Worm (Caenorhabditis elegans) whole organism, L4 larva: ENCODE data around the gene brf-1.

Experiments
- D1046.2 ChIP-seq: fragments of 200-800 bp; sonication (Bioruptor generic); IDR thresholded peaks from 2 replicates; pipeline ENCODE4 v1.3.6; 2022; ENCODE audit warnings: missing genetic modification characterization, missing compliant biosample characterization
- F26F4.8 ChIP-seq: fragments of 200-800 bp; sonication (Bioruptor generic); conservative IDR thresholded peaks from 2 replicates; pipeline ENCODE4 v1.3.6; 2022; ENCODE audit warnings: missing genetic modification characterization, missing compliant biosample characterization
- F37D6.2 ChIP-seq: sonication (generic microtip); optimal IDR thresholded peaks from 2 replicates; lab custom pipeline; 2016; ENCODE audit warnings: mild to moderate bottlenecking, missing genetic modification characterization, missing compliant biosample characterization
- T20F7.1 ChIP-seq: fragments of 200-800 bp; sonication (Bioruptor generic); optimal IDR thresholded peaks from 2 replicates; lab custom pipeline; 2018; ENCODE audit warnings: mild to moderate bottlenecking, missing genetic modification characterization, missing compliant biosample characterization
- Y75B8A.6 ChIP-seq: fragments of 200-800 bp; sonication (Bioruptor generic); IDR thresholded peaks from 2 replicates; pipeline ENCODE4 v1.3.6; 2022; ENCODE audit warnings: missing genetic modification reagents, missing genetic modification characterization, missing compliant biosample characterization
- aha-1 ChIP-seq: fragments of 150-350 bp; peaks from one replicate; lab custom pipeline; 2014; ENCODE audit warnings: missing biosample characterization, missing genetic modification characterization
- ama-1 ChIP-seq: fragments of 150-350 bp; optimal IDR thresholded peaks from 2 replicates; lab custom pipeline; 2014; ENCODE audit warnings: inconsistent platforms, mixed read lengths
- ceh-28 ChIP-seq: fragments of 150-350 bp; optimal IDR thresholded peaks from 2 replicates; lab custom pipeline; 2014; ENCODE audit warnings: missing biosample characterization, missing genetic modification reagents, missing genetic modification characterization
- ceh-32 ChIP-seq: sonication (generic microtip); optimal IDR thresholded peaks from 2 replicates; lab custom pipeline; 2016; ENCODE audit warnings: mild to moderate bottlenecking, missing genetic modification characterization, missing compliant biosample characterization; ENCODE audit not compliant: poor library complexity
- ceh-82 ChIP-seq: sonication (generic microtip); optimal IDR thresholded peaks from 2 replicates; lab custom pipeline; 2017; ENCODE audit warnings: missing biosample characterization, missing genetic modification characterization
- ces-1 ChIP-seq: fragments of 150-350 bp; sonication (generic microtip); optimal IDR thresholded peaks from 4 replicates; lab custom pipeline; 2014; ENCODE audit warnings: missing biosample characterization, missing genetic modification reagents, missing genetic modification characterization
- daf-12 ChIP-seq: fragments of 150-350 bp; optimal IDR thresholded peaks from 2 replicates; lab custom pipeline; 2014; ENCODE audit warnings: missing biosample characterization, missing genetic modification reagents, missing genetic modification characterization
- daf-19 ChIP-seq: fragments of 200-800 bp; sonication (Bioruptor generic); conservative IDR thresholded peaks from 2 replicates; pipeline ENCODE4 v1.3.6; 2022; ENCODE audit warnings: missing genetic modification characterization, missing compliant biosample characterization
- dmd-6 ChIP-seq: fragments of 200-800 bp; sonication (Bioruptor generic); IDR thresholded peaks from 2 replicates; pipeline ENCODE4 v1.3.6; 2022; ENCODE audit warnings: missing genetic modification reagents, missing genetic modification characterization, missing compliant biosample characterization
- dmd-9 ChIP-seq: fragments of 200-800 bp; sonication (Bioruptor generic); IDR thresholded peaks from 2 replicates; pipeline ENCODE4 v1.3.6; 2022; ENCODE audit warnings: missing genetic modification reagents, missing genetic modification characterization, missing compliant biosample characterization
- duxl-1 ChIP-seq: sonication (generic microtip); optimal IDR thresholded peaks from 2 replicates; lab custom pipeline; 2016; ENCODE audit warnings: mild to moderate bottlenecking, missing genetic modification characterization, moderate library complexity, missing compliant biosample characterization; ENCODE audit not compliant: poor library complexity
- egl-43 ChIP-seq: fragments of 200-800 bp; sonication (Bioruptor generic); IDR thresholded peaks from 2 replicates; pipeline ENCODE4 v1.3.6; 2022; ENCODE audit warnings: missing genetic modification reagents, missing genetic modification characterization, missing compliant biosample characterization
- fkh-10 ChIP-seq: fragments of 150-350 bp; optimal IDR thresholded peaks from 2 replicates; lab custom pipeline; 2014; ENCODE audit warnings: missing biosample characterization, missing genetic modification reagents, missing genetic modification characterization
- fos-1 ChIP-seq: fragments of 150-350 bp; optimal IDR thresholded peaks from 2 replicates; lab custom pipeline; 2014; ENCODE audit warnings: missing biosample characterization, missing genetic modification characterization
- gei-8 ChIP-seq: fragments of 200-800 bp; sonication (Bioruptor generic); optimal IDR thresholded peaks from 2 replicates; lab custom pipeline; 2018; ENCODE audit warnings: mild to moderate bottlenecking, missing genetic modification characterization, missing compliant biosample characterization
- hmg-1.1 ChIP-seq: fragments of 200-800 bp; sonication (Bioruptor generic); IDR thresholded peaks from 2 replicates; pipeline ENCODE4 v1.3.6; 2022; ENCODE audit warnings: missing genetic modification reagents, missing genetic modification characterization, missing compliant biosample characterization
- lim-7 ChIP-seq: fragments of 200-800 bp; sonication (Bioruptor generic); IDR thresholded peaks from 2 replicates; pipeline ENCODE4 v1.3.6; 2022; ENCODE audit warnings: missing genetic modification characterization, missing compliant biosample characterization
- lin-1 ChIP-seq: fragments of 200-800 bp; sonication (Bioruptor generic); IDR thresholded peaks from 2 replicates; pipeline ENCODE4 v1.3.6; 2022; ENCODE audit warnings: missing genetic modification reagents, missing genetic modification characterization, missing compliant biosample characterization
- lin-13 ChIP-seq: fragments of 150-350 bp; optimal IDR thresholded peaks from 2 replicates; lab custom pipeline; 2014; ENCODE audit warnings: missing biosample characterization, missing genetic modification reagents, missing genetic modification characterization
- lin-15B ChIP-seq: fragments of 150-350 bp; sonication (generic microtip); optimal IDR thresholded peaks from 3 replicates; lab custom pipeline; 2014; ENCODE audit warnings: missing biosample characterization, missing genetic modification characterization
- lin-39 ChIP-seq: fragments of 150-350 bp; optimal IDR thresholded peaks from 2 replicates; lab custom pipeline; 2014; ENCODE audit warnings: missing biosample characterization, missing genetic modification reagents, missing genetic modification characterization
- lir-3 ChIP-seq: sonication (generic microtip); optimal IDR thresholded peaks from 2 replicates; lab custom pipeline; 2016; ENCODE audit warnings: mild to moderate bottlenecking, missing genetic modification characterization, missing compliant biosample characterization
- madf-5 ChIP-seq, 2 experiments: fragments of 200-800 bp; sonication (Bioruptor generic); IDR thresholded peaks; 2 replicates each; pipeline ENCODE4 v1.3.6; 2022; ENCODE audit warnings: missing compliant biosample characterization in 2 of 2, missing genetic modification characterization in 2 of 2
- mdt-29 ChIP-seq: fragments of 200-800 bp; sonication (Bioruptor generic); IDR thresholded peaks from 2 replicates; pipeline ENCODE4 v1.3.6; 2022; ENCODE audit warnings: missing genetic modification reagents, missing genetic modification characterization, missing compliant biosample characterization
- mes-2 ChIP-seq: sonication (generic microtip); optimal IDR thresholded peaks from 2 replicates; lab custom pipeline; 2016; ENCODE audit warnings: missing genotype, mild to moderate bottlenecking, missing genetic modification characterization, missing compliant biosample characterization; ENCODE audit not compliant: poor library complexity, severe bottlenecking
- mxl-2 ChIP-seq: fragments of 200-800 bp; sonication (Bioruptor generic); conservative IDR thresholded peaks from 2 replicates; pipeline ENCODE4 v1.3.6; 2022; ENCODE audit warnings: missing genetic modification reagents, missing genetic modification characterization, missing compliant biosample characterization
- mxl-3 ChIP-seq: fragments of 200-800 bp; sonication (Bioruptor generic); optimal IDR thresholded peaks from 2 replicates; lab custom pipeline; 2018; ENCODE audit warnings: mild to moderate bottlenecking, missing genetic modification characterization, missing compliant biosample characterization
- nhr-10 ChIP-seq: fragments of 150-350 bp; optimal IDR thresholded peaks from 2 replicates; lab custom pipeline; 2014; ENCODE audit warnings: missing biosample characterization, missing genetic modification characterization
- nhr-102 ChIP-seq: sonication (generic microtip); optimal IDR thresholded peaks from 2 replicates; lab custom pipeline; 2016; ENCODE audit warnings: mild to moderate bottlenecking, missing genetic modification characterization, moderate library complexity, missing compliant biosample characterization
- nhr-25 ChIP-seq: sonication (generic microtip); optimal IDR thresholded peaks from 2 replicates; lab custom pipeline; 2017; ENCODE audit warnings: missing genetic modification characterization, mild to moderate bottlenecking, missing compliant biosample characterization, antibody characterized with exemption, moderate library complexity, borderline replicate concordance; ENCODE audit not compliant: insufficient read depth
- nhr-42 ChIP-seq: fragments of 200-800 bp; sonication (Bioruptor generic); IDR thresholded peaks from 2 replicates; pipeline ENCODE4 v1.3.6; 2022; ENCODE audit warnings: missing genetic modification characterization, missing compliant biosample characterization
- nhr-6 ChIP-seq: fragments of 150-350 bp; optimal IDR thresholded peaks from 2 replicates; lab custom pipeline; 2014; ENCODE audit warnings: missing biosample characterization, missing genetic modification characterization
- nhr-76 ChIP-seq: fragments of 150-350 bp; optimal IDR thresholded peaks from 2 replicates; lab custom pipeline; 2014; ENCODE audit warnings: missing biosample characterization, missing genetic modification characterization
- nhr-77 ChIP-seq: fragments of 150-350 bp; optimal IDR thresholded peaks from 2 replicates; lab custom pipeline; 2014; ENCODE audit warnings: missing biosample characterization, missing genetic modification characterization
- php-3 ChIP-seq: fragments of 200-800 bp; sonication (Bioruptor generic); IDR thresholded peaks from 2 replicates; pipeline ENCODE4 v1.3.6; 2022; ENCODE audit warnings: missing genetic modification reagents, missing genetic modification characterization, missing compliant biosample characterization
- pqm-1 ChIP-seq: sonication (generic microtip); optimal IDR thresholded peaks from 2 replicates; lab custom pipeline; 2017; ENCODE audit warnings: missing biosample characterization, missing genetic modification characterization
- skn-1 ChIP-seq: fragments of 150-350 bp; optimal IDR thresholded peaks from 2 replicates; lab custom pipeline; 2014; ENCODE audit warnings: missing biosample characterization, missing genetic modification characterization
- spr-1 ChIP-seq: sonication (generic microtip); optimal IDR thresholded peaks from 2 replicates; lab custom pipeline; 2016; ENCODE audit warnings: mild to moderate bottlenecking, missing genetic modification characterization, missing compliant biosample characterization
- spr-3 ChIP-seq: fragments of 200-800 bp; sonication (Bioruptor generic); optimal IDR thresholded peaks from 2 replicates; lab custom pipeline; 2018; ENCODE audit warnings: mild to moderate bottlenecking, missing genetic modification characterization, missing compliant biosample characterization
- vab-7 ChIP-seq: fragments of 200-800 bp; sonication (Bioruptor generic); IDR thresholded peaks from 2 replicates; pipeline ENCODE4 v1.3.6; 2022; ENCODE audit warnings: missing genetic modification reagents, missing genetic modification characterization, missing compliant biosample characterization
- zfp-2 ChIP-seq: sonication (generic microtip); optimal IDR thresholded peaks from 2 replicates; lab custom pipeline; 2016; ENCODE audit warnings: mild to moderate bottlenecking, missing genetic modification characterization, missing compliant biosample characterization
- zfp-3 ChIP-seq: fragments of 200-800 bp; sonication (Bioruptor generic); conservative IDR thresholded peaks from 2 replicates; pipeline ENCODE4 v1.3.6; 2022; ENCODE audit warnings: missing genetic modification reagents, missing genetic modification characterization, missing compliant biosample characterization
- zip-2 ChIP-seq: fragments of 150-350 bp; optimal IDR thresholded peaks from 2 replicates; lab custom pipeline; 2014; ENCODE audit warnings: missing biosample characterization, missing genetic modification characterization

Gene brf-1

ce11 chrII:7326997-7327396 is 21.3 kb downstream of the brf-1 start (continued):
- TF ChIP-seq fkh-10 (GFP tag; lab: Kevin White, UChicago): peak; percentile 73
- no peak for TF ChIP-seq fos-1 (tag; lab: Kevin White, UChicago)
- TF ChIP-seq dmd-6 (GFP tag; lab: Robert Waterston, UW): no peak

ce11 chrII:7331224-7331623 is 25.6 kb downstream of the brf-1 start, which contains the start of gene npax-1:
TSS of gene npax-1 (minus strand) at chrII:7331324.
- TF ChIP-seq mxl-2 (GFP tag; lab: Robert Waterston, UW): no peak
- TF ChIP-seq daf-19 (GFP tag; lab: Robert Waterston, UW): no peak
- no peak for TF ChIP-seq gei-8
- peak; percentile 86 for TF ChIP-seq aha-1
- no peak for TF ChIP-seq lin-13 (GFP tag; lab: Kevin White, UChicago)
- no peak for TF ChIP-seq nhr-76 (tag; lab: Kevin White, UChicago)
- no peak for TF ChIP-seq T20F7.1 (GFP tag; lab: Kevin White, UChicago)
- TF ChIP-seq vab-7 (GFP tag; lab: Robert Waterston, UW): no peak

ce11 chrII:7337469-7337893 is 31.8 kb downstream of the brf-1 start:
- TF ChIP-seq php-3 (GFP tag; lab: Robert Waterston, UW): peak; percentile 72
- TF ChIP-seq Y75B8A.6 (GFP tag; lab: Robert Waterston, UW): no peak
- peak; percentile 52 for TF ChIP-seq pqm-1 (tag; lab: Kevin White, UChicago)
- no peak for TF ChIP-seq lin-13 (GFP tag; lab: Kevin White, UChicago)
- peak; percentile 39 for TF ChIP-seq zfp-2 (tag; lab: Kevin White, UChicago)
- TF ChIP-seq spr-3 (GFP tag; lab: Kevin White, UChicago): no peak
- peak; percentile 32 for TF ChIP-seq nhr-10 (tag; lab: Kevin White, UChicago)
- TF ChIP-seq ceh-82: no peak
- TF ChIP-seq nhr-42 (GFP tag; lab: Robert Waterston, UW): 0 out of 2 replicates have a peak, but pooled peaks have one; percentile 36
- TF ChIP-seq duxl-1 (tag; lab: Kevin White, UChicago): peak; percentile 22
- TF ChIP-seq ceh-28 (tag; lab: Kevin White, UChicago): no peak
- TF ChIP-seq egl-43: no peak
- no peak for TF ChIP-seq mdt-29 (GFP tag; lab: Robert Waterston, UW)
- no peak for TF ChIP-seq ces-1 (GFP tag; lab: Kevin White, UChicago)
- TF ChIP-seq zfp-3 (GFP tag; lab: Robert Waterston, UW): no peak
- TF ChIP-seq nhr-25 (tag; lab: Kevin White, UChicago): peak; percentile 80
- peak; percentile 42 for TF ChIP-seq spr-1
- TF ChIP-seq lir-3 (tag; lab: Kevin White, UChicago): no peak
- TF ChIP-seq zip-2 (tag; lab: Kevin White, UChicago): no peak
- peak; percentile 83 for TF ChIP-seq nhr-77 (tag; lab: Kevin White, UChicago)
- TF ChIP-seq F26F4.8: no peak
- TF ChIP-seq fkh-10 (GFP tag; lab: Kevin White, UChicago): no peak
- TF ChIP-seq lin-39: no peak
- no peak for TF ChIP-seq daf-12 (tag; lab: Kevin White, UChicago)
- TF ChIP-seq lin-1: peak; percentile 62; the same call in 1 of the 2 replicates
- no peak for TF ChIP-seq lin-15B (tag; lab: Kevin White, UChicago)
- peak; percentile 30 for TF ChIP-seq nhr-6 (tag; lab: Kevin White, UChicago)
- TF ChIP-seq mes-2: peak; percentile 65
- TF ChIP-seq F37D6.2 (tag; lab: Kevin White, UChicago): no peak
- peak; percentile 94 for TF ChIP-seq mxl-3 (GFP tag; lab: Kevin White, UChicago)
- TF ChIP-seq nhr-102 (tag; lab: Kevin White, UChicago): peak; percentile 92
- TF ChIP-seq madf-5 (GFP tag; IDR thresholded peaks at IDR 0.05; lab: Robert Waterston, UW): no peak
- TF ChIP-seq hmg-1.1: peak; percentile 61
- no peak for TF ChIP-seq lim-7 (GFP tag; lab: Robert Waterston, UW)
- peak; percentile 93 for TF ChIP-seq dmd-6 (GFP tag; lab: Robert Waterston, UW)
- no peak for TF ChIP-seq skn-1 (tag; lab: Kevin White, UChicago)
- no peak for TF ChIP-seq ceh-32 (tag; lab: Kevin White, UChicago)
- no peak for TF ChIP-seq D1046.2 (GFP tag; lab: Robert Waterston, UW)
- no peak for TF ChIP-seq dmd-9
- TF ChIP-seq ama-1 (lab: Kevin White, UChicago): peak; percentile 46
